Fruit fly (Drosophila melanogaster): ENCODE measurements around the gene Ggt-1.

- TF ChIP-seq CG8478 (optimal IDR thresholded peaks at IDR 0.05) (no peak), CTCF (optimal IDR thresholded peaks at IDR 0.05) (no peak)
These were observed 38.4 kb upstream of the Ggt-1 start for dm6 chrX:18550726-18551125.
